Worm (Caenorhabditis elegans) whole organism, mixed stage, embryonic: Measurements from ENCODE around the gene srx-86.

Experiments used
- ces-1 ChIP-seq: fragments of 150-350 bp; optimal IDR thresholded peaks from 2 replicates; lab custom pipeline; 2014; ENCODE audit warnings: missing biosample characterization, missing genetic modification reagents, missing genetic modification characterization
- cnd-1 ChIP-seq: fragments of 200-800 bp; sonication (Bioruptor generic); optimal IDR thresholded peaks from 2 replicates; lab custom pipeline; 2018; ENCODE audit warnings: mild to moderate bottlenecking, missing genetic modification characterization, missing compliant biosample characterization
- elt-1 ChIP-seq: sonication (generic microtip); optimal IDR thresholded peaks from 2 replicates; lab custom pipeline; 2017; ENCODE audit warnings: missing genetic modification characterization, mild to moderate bottlenecking, missing compliant biosample characterization, antibody characterized with exemption, moderate library complexity, borderline replicate concordance; ENCODE audit not compliant: insufficient read depth
- lin-32 ChIP-seq: fragments of 200-800 bp; sonication (Bioruptor generic); optimal IDR thresholded peaks from 2 replicates; lab custom pipeline; 2018; ENCODE audit warnings: mild to moderate bottlenecking, missing genetic modification characterization, missing compliant biosample characterization
- lsy-2 ChIP-seq: fragments of 150-350 bp; optimal IDR thresholded peaks from 2 replicates; lab custom pipeline; 2014; ENCODE audit warnings: missing biosample characterization, missing genetic modification characterization
- mep-1 ChIP-seq: fragments of 150-350 bp; optimal IDR thresholded peaks from 2 replicates; lab custom pipeline; 2017; ENCODE audit warnings: missing biosample characterization, missing genetic modification reagents, missing genetic modification characterization, inconsistent platforms
- pha-4 ChIP-seq: fragments of 150-350 bp; optimal IDR thresholded peaks from 2 replicates; lab custom pipeline; 2018; ENCODE audit warnings: missing biosample characterization, missing genetic modification reagents, missing genetic modification characterization
- unc-62 ChIP-seq: fragments of 150-350 bp; optimal IDR thresholded peaks from 2 replicates; lab custom pipeline; 2014; ENCODE audit warnings: missing biosample characterization, missing genetic modification reagents, missing genetic modification characterization

DNA sequence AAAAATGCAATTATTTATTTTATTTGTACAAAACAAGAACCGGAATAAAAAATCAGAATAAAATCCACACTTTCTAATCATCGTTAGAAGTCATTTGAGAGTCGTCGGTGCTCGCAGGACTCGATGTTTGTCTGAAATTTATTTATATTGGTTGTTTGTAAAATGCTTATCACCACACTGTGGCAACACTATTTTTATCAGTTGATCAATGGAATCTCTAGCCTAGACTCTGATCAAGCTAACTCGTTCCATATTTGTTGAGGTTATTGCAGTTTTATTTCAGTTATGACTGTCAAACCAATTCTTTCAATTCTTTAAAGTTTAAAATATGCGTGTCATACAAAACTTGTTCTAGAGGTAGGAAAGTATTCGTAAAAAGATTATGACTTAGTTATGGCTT is 41.7 kb downstream of the srx-86 start, which contains the start of gene dhs-20:
- TF ChIP-seq unc-62 (GFP tag; lab: Kevin White, UChicago) (no peak), ces-1 (no peak), cnd-1 (no peak), lsy-2 (no peak), mep-1 (tag; lab: Kevin White, UChicago) (no peak), pha-4 (tag; lab: Kevin White, UChicago) (no peak), lin-32 (GFP tag; lab: Kevin White, UChicago) (no peak), elt-1 (no peak)
